Worm (Caenorhabditis elegans): ENCODE results near the gene K09C4.1.

- TF ChIP-seq ceh-34 (tag; optimal IDR thresholded peaks at IDR 0.05) (no peak), che-1 (tag; optimal IDR thresholded peaks at IDR 0.05) (no peak), hlh-30 (tag; optimal IDR thresholded peaks at IDR 0.05; ENCODE audit: insufficient read depth) (no peak), ref-2 (tag; optimal IDR thresholded peaks at IDR 0.05) (no peak), ceh-30 (tag; optimal IDR thresholded peaks at IDR 0.05) (no peak), eyg-1 (tag; optimal IDR thresholded peaks at IDR 0.05) (no peak), pag-3 (tag; optimal IDR thresholded peaks at IDR 0.05; ENCODE audit: borderline replicate concordance) (no peak), hlh-13 (GFP tag; optimal IDR thresholded peaks at IDR 0.05) (no peak), pax-1 (tag; optimal IDR thresholded peaks at IDR 0.05) (no peak), pha-4 (tag; optimal IDR thresholded peaks at IDR 0.05) (no peak), F13H6.1 (tag; optimal IDR thresholded peaks at IDR 0.05) (no peak), ceh-19 (GFP tag; optimal IDR thresholded peaks at IDR 0.05) (no peak)
Measured at ce11 chrX:3290147-3290546, 8.5 kb upstream of the K09C4.1 start.
